ENCODE assay signal across 1 fruit fly cellular context in genomic region chr3R:9932240-9933012, dm6.
TF ChIP-seq lines count a peak whose summit lies in the region.

No protein-coding gene starts in this region.

TF ChIP-seq in whole organism, embryonic, 481 proteins besides CTCF, POLR2A, EP300 and RAD21 (continued from another document):
- TF ChIP-seq sima (GFP tag; optimal IDR thresholded peaks at IDR 0.05; lab: Kevin White, UChicago) (no peak), caup (GFP tag; optimal IDR thresholded peaks at IDR 0.05; lab: Kevin White, UChicago; ENCODE audit: severe bottlenecking) (peak; percentile 78), Ada2b (GFP tag; IDR thresholded peaks at IDR 0.05; lab: Robert Waterston, UW) (no peak), ftz-f1 (GFP tag; optimal IDR thresholded peaks at IDR 0.05; lab: Kevin White, UChicago) (peak; percentile 92), Bgb (GFP tag; IDR thresholded peaks at IDR 0.05; lab: Robert Waterston, UW; ENCODE audit: partially characterized antibody) (peak; percentile 41; the same call in 1 of the 2 replicates), yki (optimal IDR thresholded peaks at IDR 0.05; lab: Kevin White, UChicago) (no peak), CG31441 (GFP tag; IDR thresholded peaks at IDR 0.05; lab: Robert Waterston, UW) (no peak), kay (GFP tag; optimal IDR thresholded peaks at IDR 0.05; lab: Kevin White, UChicago) (peak; percentile 19), Nf-YC (tag; optimal IDR thresholded peaks at IDR 0.05; lab: Kevin White, UChicago) (peak; percentile 69), Ets65A (GFP tag; lab: Kevin White, UChicago) (no peak), sr (GFP tag; IDR thresholded peaks at IDR 0.05; lab: Robert Waterston, UW) (peak; percentile 76; the same call in 2 of the 3 replicates), CG10147 (GFP tag; optimal IDR thresholded peaks at IDR 0.05; lab: Kevin White, UChicago) (peak; percentile 15), Dek (tag; optimal IDR thresholded peaks at IDR 0.05; lab: Kevin White, UChicago) (peak; percentile 26), CG2202 (tag; optimal IDR thresholded peaks at IDR 0.05; lab: Kevin White, UChicago) (no peak), ara (GFP tag; IDR thresholded peaks at IDR 0.05; lab: Robert Waterston, UW) (no peak), phol (tag; optimal IDR thresholded peaks at IDR 0.05; lab: Kevin White, UChicago) (peak; percentile 49), dmrt99B (tag; optimal IDR thresholded peaks at IDR 0.05; lab: Kevin White, UChicago) (peak; percentile 16), chif (GFP tag; optimal IDR thresholded peaks at IDR 0.05; lab: Kevin White, UChicago) (no peak), GATAe (GFP tag; conservative IDR thresholded peaks at IDR 0.05; lab: Robert Waterston, UW) (peak; percentile 92), Opbp (GFP tag; IDR thresholded peaks at IDR 0.05; lab: Robert Waterston, UW; ENCODE audit: partially characterized antibody) (0 out of 3 replicates have a peak, but pooled peaks have one; percentile 8), bbx (GFP tag; IDR thresholded peaks at IDR 0.05; lab: Robert Waterston, UW; ENCODE audit: partially characterized antibody) (peak; percentile 7; the same call in 1 of the 2 replicates), CG2199 (GFP tag; IDR thresholded peaks at IDR 0.05; lab: Robert Waterston, UW) (peak; percentile 77; the same call in 1 of the 3 replicates), CG15696 (tag; optimal IDR thresholded peaks at IDR 0.05; lab: Kevin White, UChicago) (no peak), CG1233 (GFP tag; optimal IDR thresholded peaks at IDR 0.05; lab: Kevin White, UChicago) (peak; percentile 32), eve (GFP tag; optimal IDR thresholded peaks at IDR 0.05; lab: Kevin White, UChicago) (peak in 1 of 2 experiments; percentile 26), CG18619 (GFP tag; optimal IDR thresholded peaks at IDR 0.05; lab: Kevin White, UChicago) (peak; percentile 4), CG32532 (GFP tag; IDR thresholded peaks at IDR 0.05; lab: Robert Waterston, UW) (peak; percentile 31; the same call in 1 of the 2 replicates), HHEX (GFP tag; optimal IDR thresholded peaks at IDR 0.05; lab: Kevin White, UChicago) (peak; percentile 13), Adf1 (GFP tag; IDR thresholded peaks at IDR 0.05; lab: Robert Waterston, UW) (peak; percentile 79), fd96Cb (tag; optimal IDR thresholded peaks at IDR 0.05; lab: Kevin White, UChicago) (no peak), CG15011 (GFP tag; optimal IDR thresholded peaks at IDR 0.05; lab: Kevin White, UChicago) (no peak), Jarid2 (GFP tag; optimal IDR thresholded peaks at IDR 0.05; lab: Kevin White, UChicago) (peak; percentile 16), Med (GFP tag; lab: Kevin White, UChicago) (peak; percentile 58), Oli (tag; optimal IDR thresholded peaks at IDR 0.05; lab: Kevin White, UChicago) (no peak), Ptx1 (GFP tag; IDR thresholded peaks at IDR 0.05; lab: Robert Waterston, UW) (peak; percentile 44), CG17568 (GFP tag; optimal IDR thresholded peaks at IDR 0.05; lab: Kevin White, UChicago) (peak; percentile 17), CG34376 (GFP tag; optimal IDR thresholded peaks at IDR 0.05; lab: Kevin White, UChicago) (peak; percentile 96), knrl (GFP tag; IDR thresholded peaks at IDR 0.05; lab: Robert Waterston, UW; ENCODE audit: partially characterized antibody) (no peak; the same call in 2 of the 3 replicates), CG11456 (GFP tag; IDR thresholded peaks at IDR 0.05; lab: Robert Waterston, UW) (0 out of 3 replicates have a peak, but pooled peaks have one; percentile 38), CG7745 (tag; optimal IDR thresholded peaks at IDR 0.05; lab: Kevin White, UChicago) (no peak), abd-A (tag; optimal IDR thresholded peaks at IDR 0.05; lab: Kevin White, UChicago) (peak; percentile 94), ems (GFP tag; optimal IDR thresholded peaks at IDR 0.05; lab: Kevin White, UChicago) (no peak), pan (optimal IDR thresholded peaks at IDR 0.05; lab: Kevin White, UChicago) (no peak), pan (GFP tag; optimal IDR thresholded peaks at IDR 0.05 in 1 of 2, IDR thresholded peaks at IDR 0.05 in 1 of 2) (peak in 1 of 2 experiments; percentile 25), al (GFP tag; IDR thresholded peaks at IDR 0.05; lab: Robert Waterston, UW) (0 out of 2 replicates have a peak, but pooled peaks have one; percentile 30), CG34224 (GFP tag; IDR thresholded peaks at IDR 0.05; lab: Robert Waterston, UW; ENCODE audit: partially characterized antibody) (peak; percentile 36; the same call in 2 of the 3 replicates), vvl (GFP tag; IDR thresholded peaks at IDR 0.05; lab: Robert Waterston, UW) (peak; percentile 62), CG10565 (GFP tag; optimal IDR thresholded peaks at IDR 0.05; lab: Kevin White, UChicago) (no peak), CG6854 (GFP tag; optimal IDR thresholded peaks at IDR 0.05; lab: Kevin White, UChicago) (peak; percentile 37), CG11247 (GFP tag; IDR thresholded peaks at IDR 0.05; lab: Robert Waterston, UW) (peak; percentile 43; the same call in 1 of the 2 replicates), oc (tag; optimal IDR thresholded peaks at IDR 0.05; lab: Kevin White, UChicago) (peak; percentile 43), sd (tag; optimal IDR thresholded peaks at IDR 0.05; lab: Kevin White, UChicago) (peak; percentile 98), hkb (optimal IDR thresholded peaks at IDR 0.05; lab: Kevin White, UChicago) (no peak), hkb (GFP tag; IDR thresholded peaks at IDR 0.05; lab: Robert Waterston, UW) (0 out of 2 replicates have a peak, but pooled peaks have one; percentile 15), Eip74EF (GFP tag; optimal IDR thresholded peaks at IDR 0.05; lab: Kevin White, UChicago) (peak in 1 of 2 experiments; percentile 99), vnd (GFP tag; IDR thresholded peaks at IDR 0.05; lab: Robert Waterston, UW; ENCODE audit: partially characterized antibody) (0 out of 3 replicates have a peak, but pooled peaks have one; percentile 35), tna (GFP tag; IDR thresholded peaks at IDR 0.05; lab: Robert Waterston, UW; ENCODE audit: partially characterized antibody) (no peak), ci (GFP tag; IDR thresholded peaks at IDR 0.05; lab: Robert Waterston, UW) (0 out of 3 replicates have a peak, but pooled peaks have one; percentile 8), grn (GFP tag; optimal IDR thresholded peaks at IDR 0.05; lab: Kevin White, UChicago) (peak; percentile 34), klu (GFP tag; IDR thresholded peaks at IDR 0.05; lab: Robert Waterston, UW) (0 out of 2 replicates have a peak, but pooled peaks have one; percentile 8), CG34422 (GFP tag; IDR thresholded peaks at IDR 0.05; lab: Robert Waterston, UW) (peak; percentile 56; the same call in 1 of the 3 replicates), mirr (GFP tag; optimal IDR thresholded peaks at IDR 0.05; lab: Kevin White, UChicago) (peak; percentile 98), CoRest (tag; optimal IDR thresholded peaks at IDR 0.05; lab: Kevin White, UChicago) (peak; percentile 33), Hand (GFP tag; optimal IDR thresholded peaks at IDR 0.05; lab: Kevin White, UChicago) (no peak), Meics (GFP tag; optimal IDR thresholded peaks at IDR 0.05; lab: Kevin White, UChicago) (peak; percentile 37), slbo (GFP tag; IDR thresholded peaks at IDR 0.05; lab: Robert Waterston, UW) (peak; percentile 26), CG12769 (tag; optimal IDR thresholded peaks at IDR 0.05; lab: Kevin White, UChicago) (peak; percentile 95), CG14441 (GFP tag; IDR thresholded peaks at IDR 0.05; lab: Robert Waterston, UW) (peak; percentile 38; the same call in 1 of the 2 replicates), Rfx (GFP tag; IDR thresholded peaks at IDR 0.05; lab: Robert Waterston, UW) (0 out of 2 replicates have a peak, but pooled peaks have one; percentile 34), Mad (GFP tag; optimal IDR thresholded peaks at IDR 0.05; lab: Kevin White, UChicago) (no peak), ash1 (GFP tag; optimal IDR thresholded peaks at IDR 0.05; lab: Kevin White, UChicago) (peak; percentile 55), sug (tag; optimal IDR thresholded peaks at IDR 0.05; lab: Kevin White, UChicago) (peak; percentile 95), wdn (GFP tag; IDR thresholded peaks at IDR 0.05; lab: Robert Waterston, UW) (0 out of 2 replicates have a peak, but pooled peaks have one; percentile 4), CG6175 (GFP tag; IDR thresholded peaks at IDR 0.05; lab: Robert Waterston, UW) (peak; percentile 78), seq (GFP tag; IDR thresholded peaks at IDR 0.05; lab: Robert Waterston, UW) (no peak; the same call in 1 of the 2 replicates), chm (GFP tag; IDR thresholded peaks at IDR 0.05; lab: Robert Waterston, UW) (0 out of 2 replicates have a peak, but pooled peaks have one; percentile 28), CG9932 (GFP tag; IDR thresholded peaks at IDR 0.05; lab: Robert Waterston, UW) (peak; percentile 41)
